Worm (Caenorhabditis elegans) whole organism, L1 larva: ENCODE data around the gene elo-3.

Source experiments
- mep-1 ChIP-seq: fragments of 150-350 bp; optimal IDR thresholded peaks from 2 replicates; lab custom pipeline; 2014; ENCODE audit warnings: missing biosample characterization, missing genetic modification characterization
- nhr-12 ChIP-seq: sonication (generic microtip); optimal IDR thresholded peaks from 2 replicates; lab custom pipeline; 2017; ENCODE audit warnings: missing biosample characterization, missing genetic modification characterization
- nhr-28 ChIP-seq: fragments of 150-350 bp; optimal IDR thresholded peaks from 2 replicates; lab custom pipeline; 2014; ENCODE audit warnings: missing biosample characterization, missing genetic modification characterization

- no peak for TF ChIP-seq mep-1 (tag; lab: Kevin White, UChicago)
- no peak for TF ChIP-seq nhr-12 (tag; lab: Kevin White, UChicago)
- TF ChIP-seq nhr-28: no peak
Observed at ce11 chrIV:7287474-7287873, 50.0 kb downstream of the elo-3 start, which contains the start of gene F42C5.3.
